Worm (Caenorhabditis elegans) whole organism, midembryonic: ENCODE results near the gene chil-11.

ENCODE experiments used
- cog-1 ChIP-seq: sonication (generic microtip); optimal IDR thresholded peaks from 2 replicates; lab custom pipeline; 2016; ENCODE audit warnings: missing genetic modification characterization, missing compliant biosample characterization
- klf-2 ChIP-seq: fragments of 200-800 bp; sonication (Bioruptor generic); conservative IDR thresholded peaks from 2 replicates; pipeline ENCODE4 v1.3.6; 2022; ENCODE audit warnings: missing genetic modification reagents, missing genetic modification characterization, missing compliant biosample characterization

- TF ChIP-seq cog-1 (no peak), klf-2 (GFP tag; lab: Robert Waterston, UW) (no peak)
These were observed 8.7 kb downstream of the chil-11 start for ce11 chrIV:5749874-5750273.
